Worm (Caenorhabditis elegans): ENCODE data around the gene K01G5.8.

The K01G5.8 gene

DNA sequence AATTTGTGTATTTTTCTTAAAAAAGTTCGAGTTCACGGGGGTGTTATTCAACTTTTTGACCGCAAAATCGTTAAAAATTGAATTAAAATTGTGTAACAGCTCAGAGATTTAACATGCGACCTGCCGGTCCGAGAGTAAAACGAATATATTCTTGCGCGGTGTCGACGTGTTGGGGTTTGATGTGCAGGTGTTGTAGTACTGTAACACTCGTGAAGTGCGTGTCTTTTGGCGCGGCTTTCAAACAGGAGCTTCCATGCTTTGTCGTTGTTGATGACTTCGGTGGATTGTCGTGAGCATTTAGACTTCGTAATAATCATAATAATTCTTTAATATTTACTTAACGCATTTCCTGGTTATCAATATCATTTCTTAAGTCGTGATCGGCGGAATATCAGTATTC, 10.1 kb downstream of the K01G5.8 start, which contains the start of gene tat-3:
Gene tat-3, minus strand, starts transcription at position 196 of the 400 bp plus-strand sequence.
- TF ChIP-seq unc-39 (tag; optimal IDR thresholded peaks at IDR 0.05), result no peak
- no peak for TF ChIP-seq gmeb-1 (tag; optimal IDR thresholded peaks at IDR 0.05)
- TF ChIP-seq ztf-11 (tag; optimal IDR thresholded peaks at IDR 0.05), result no peak
- TF ChIP-seq lin-13 (GFP tag; optimal IDR thresholded peaks at IDR 0.05), result no peak
- no peak for TF ChIP-seq nhr-21 (tag; optimal IDR thresholded peaks at IDR 0.05)
- TF ChIP-seq nhr-12 (tag; optimal IDR thresholded peaks at IDR 0.05), result no peak
- no peak for TF ChIP-seq dmd-4 (tag; optimal IDR thresholded peaks at IDR 0.05)
- no peak for TF ChIP-seq unc-55 (GFP tag; optimal IDR thresholded peaks at IDR 0.05)
- no peak for TF ChIP-seq elt-3 (tag; optimal IDR thresholded peaks at IDR 0.05)
- TF ChIP-seq nhr-237 (tag; optimal IDR thresholded peaks at IDR 0.05), result no peak
- TF ChIP-seq ZK546.5 (tag; optimal IDR thresholded peaks at IDR 0.05), result no peak
- TF ChIP-seq blmp-1 (tag; optimal IDR thresholded peaks at IDR 0.05; ENCODE audit: insufficient read depth), result no peak
- no peak for TF ChIP-seq snpc-4 (tag; optimal IDR thresholded peaks at IDR 0.05)
- TF ChIP-seq F13H6.1 (tag; optimal IDR thresholded peaks at IDR 0.05), result no peak
- no peak for TF ChIP-seq ztf-4 (tag; optimal IDR thresholded peaks at IDR 0.05)

DNA sequence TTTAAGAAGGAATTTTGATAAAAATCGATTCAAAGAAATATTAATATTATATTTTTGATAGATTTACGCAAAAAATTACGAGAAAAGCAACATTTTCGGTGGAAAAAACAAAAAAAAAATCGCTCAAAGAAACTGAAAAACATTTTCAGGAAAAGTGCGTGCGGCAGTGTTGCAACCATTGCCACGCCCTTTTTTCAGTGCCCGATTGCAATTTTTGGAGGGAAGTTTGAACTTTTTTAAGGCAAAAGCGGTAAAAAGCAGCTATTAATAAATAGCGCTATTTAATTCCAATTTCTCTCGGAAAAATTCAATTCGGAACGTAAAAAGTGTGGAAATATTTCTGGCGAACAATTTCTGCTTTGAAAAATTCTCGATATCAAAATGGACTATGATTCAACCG, 19.5 kb downstream of the K01G5.8 start:
- TF ChIP-seq ztf-1 (GFP tag; conservative IDR thresholded peaks at IDR 0.05), result no peak

DNA sequence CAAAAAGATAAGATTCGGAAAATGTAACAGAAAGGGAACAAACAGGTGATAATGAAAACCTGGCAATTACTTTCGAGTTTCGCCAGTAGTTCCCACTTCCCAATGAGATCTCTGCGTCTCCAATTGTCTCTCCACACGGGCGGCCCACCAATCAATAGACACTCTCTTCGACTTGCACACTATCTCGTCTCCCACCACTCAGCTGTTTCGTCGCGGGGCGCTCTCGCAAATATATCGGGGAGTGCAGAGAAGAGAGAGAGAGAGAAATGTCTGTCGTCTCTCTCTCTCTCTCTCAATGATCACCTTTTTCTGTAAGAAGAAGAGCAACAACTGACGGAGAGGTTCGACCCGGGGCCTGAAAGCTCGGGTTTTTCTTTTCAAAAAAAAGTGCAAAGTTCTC, 20.4 kb downstream of the K01G5.8 start:
- TF ChIP-seq lin-13 (GFP tag; optimal IDR thresholded peaks at IDR 0.05) (peak; percentile 66), egl-27 (tag; optimal IDR thresholded peaks at IDR 0.05) (peak; percentile 83), mab-5 (tag; optimal IDR thresholded peaks at IDR 0.05) (peak; percentile 66), ztf-4 (tag; optimal IDR thresholded peaks at IDR 0.05) (peak; percentile 87), snpc-4 (tag; optimal IDR thresholded peaks at IDR 0.05) (peak; percentile 19), elt-3 (tag; optimal IDR thresholded peaks at IDR 0.05) (no peak), nhr-21 (tag; optimal IDR thresholded peaks at IDR 0.05) (peak; percentile 73), elt-1 (tag; optimal IDR thresholded peaks at IDR 0.05) (no peak), lin-11 (tag; optimal IDR thresholded peaks at IDR 0.05) (peak; percentile 58), sem-4 (tag; optimal IDR thresholded peaks at IDR 0.05) (peak; percentile 85), nhr-77 (tag; optimal IDR thresholded peaks at IDR 0.05) (peak; percentile 31), unc-55 (GFP tag; optimal IDR thresholded peaks at IDR 0.05) (peak; percentile 87), crh-2 (tag; optimal IDR thresholded peaks at IDR 0.05) (peak; percentile 83), gmeb-1 (tag; optimal IDR thresholded peaks at IDR 0.05) (peak; percentile 77), skn-1 (tag; optimal IDR thresholded peaks at IDR 0.05) (no peak), nhr-25 (tag; optimal IDR thresholded peaks at IDR 0.05) (peak; percentile 38), C34F6.9 (tag; optimal IDR thresholded peaks at IDR 0.05) (peak; percentile 92), nhr-10 (tag; optimal IDR thresholded peaks at IDR 0.05) (no peak), nhr-11 (tag; optimal IDR thresholded peaks at IDR 0.05) (no peak), F13H6.1 (tag; optimal IDR thresholded peaks at IDR 0.05) (peak; percentile 96), ceh-16 (tag; optimal IDR thresholded peaks at IDR 0.05) (peak; percentile 56), blmp-1 (tag; optimal IDR thresholded peaks at IDR 0.05; ENCODE audit: insufficient read depth) (peak; percentile 35), ZK546.5 (tag; optimal IDR thresholded peaks at IDR 0.05) (no peak), nhr-129 (tag; optimal IDR thresholded peaks at IDR 0.05) (peak; percentile 85), ztf-11 (tag; optimal IDR thresholded peaks at IDR 0.05) (no peak), ceh-82 (tag; optimal IDR thresholded peaks at IDR 0.05) (no peak), lsy-2 (tag; optimal IDR thresholded peaks at IDR 0.05) (peak; percentile 57 to 87), sma-3 (GFP tag; optimal IDR thresholded peaks at IDR 0.05) (peak; percentile 83), nhr-237 (tag; optimal IDR thresholded peaks at IDR 0.05) (peak; percentile 31), zag-1 (tag; optimal IDR thresholded peaks at IDR 0.05) (peak; percentile 43), nhr-12 (tag; optimal IDR thresholded peaks at IDR 0.05) (no peak), aly-2 (tag; optimal IDR thresholded peaks at IDR 0.05) (no peak), Y55F3AM.14 (GFP tag; optimal IDR thresholded peaks at IDR 0.05) (peak; percentile 9), fos-1 (tag; optimal IDR thresholded peaks at IDR 0.05) (peak; percentile 88), sma-9 (GFP tag; optimal IDR thresholded peaks at IDR 0.05) (peak; percentile 95), sma-9 (tag; optimal IDR thresholded peaks at IDR 0.05) (no peak), mdl-1 (tag; optimal IDR thresholded peaks at IDR 0.05) (peak; percentile 50 to 69)
